Fruit fly (Drosophila melanogaster) whole organism, wandering third instar larva: ENCODE results near the gene Cpr23B.

Source experiments
- Abd-B ChIP-seq: fragments of >200 bp; optimal IDR thresholded peaks from 2 replicates; lab custom pipeline; 2017; ENCODE audit warnings: missing biosample characterization, missing genetic modification characterization
- CG32264 ChIP-seq: fragments of 200-800 bp; sonication (Bioruptor generic); optimal IDR thresholded peaks from 2 replicates; lab custom pipeline; 2016; ENCODE audit warnings: missing biosample characterization, missing genetic modification characterization
- Dfd ChIP-seq: fragments of >200 bp; optimal IDR thresholded peaks from 2 replicates; lab custom pipeline; 2017; ENCODE audit warnings: missing biosample characterization, missing genetic modification characterization
- Hr83 ChIP-seq: fragments of 200-300 bp; sonication (Bioruptor generic); optimal IDR thresholded peaks from 2 replicates; lab custom pipeline; 2016; ENCODE audit warnings: missing biosample characterization, mild to moderate bottlenecking, missing genetic modification characterization, moderate library complexity; ENCODE audit not compliant: poor library complexity, severe bottlenecking
- Jra ChIP-seq: sonication (Bioruptor generic); optimal IDR thresholded peaks from 2 replicates; lab custom pipeline; 2016; ENCODE audit warnings: missing biosample characterization, missing genetic modification characterization
- OdsH ChIP-seq: fragments of 200-800 bp; sonication (Bioruptor generic); optimal IDR thresholded peaks from 2 replicates; lab custom pipeline; 2016; ENCODE audit warnings: missing biosample characterization, mild to moderate bottlenecking, missing genetic modification characterization
- foxo ChIP-seq, 2 experiments: fragments of 200-800 bp; sonication (Bioruptor generic); optimal IDR thresholded peaks; 2 replicates in 1 of 2; 3 replicates in 1 of 2; lab custom pipeline; 2016 to 2017; ENCODE audit warnings: missing biosample characterization in 2 of 2, missing genetic modification characterization in 2 of 2
- h ChIP-seq: fragments of 200-800 bp; sonication (Bioruptor generic); optimal IDR thresholded peaks from 3 replicates; lab custom pipeline; 2016; ENCODE audit warnings: missing biosample characterization, mild to moderate bottlenecking, missing genetic modification characterization
- lola ChIP-seq: fragments of >200 bp; optimal IDR thresholded peaks from 2 replicates; lab custom pipeline; 2017; ENCODE audit warnings: missing biosample characterization, missing genetic modification characterization
- pan ChIP-seq: fragments of >200 bp; optimal IDR thresholded peaks from 2 replicates; lab custom pipeline; 2017
- woc ChIP-seq: sonication (Bioruptor generic); optimal IDR thresholded peaks from 2 replicates; lab custom pipeline; 2016; ENCODE audit warnings: missing biosample characterization, mild to moderate bottlenecking, missing genetic modification characterization

DNA sequence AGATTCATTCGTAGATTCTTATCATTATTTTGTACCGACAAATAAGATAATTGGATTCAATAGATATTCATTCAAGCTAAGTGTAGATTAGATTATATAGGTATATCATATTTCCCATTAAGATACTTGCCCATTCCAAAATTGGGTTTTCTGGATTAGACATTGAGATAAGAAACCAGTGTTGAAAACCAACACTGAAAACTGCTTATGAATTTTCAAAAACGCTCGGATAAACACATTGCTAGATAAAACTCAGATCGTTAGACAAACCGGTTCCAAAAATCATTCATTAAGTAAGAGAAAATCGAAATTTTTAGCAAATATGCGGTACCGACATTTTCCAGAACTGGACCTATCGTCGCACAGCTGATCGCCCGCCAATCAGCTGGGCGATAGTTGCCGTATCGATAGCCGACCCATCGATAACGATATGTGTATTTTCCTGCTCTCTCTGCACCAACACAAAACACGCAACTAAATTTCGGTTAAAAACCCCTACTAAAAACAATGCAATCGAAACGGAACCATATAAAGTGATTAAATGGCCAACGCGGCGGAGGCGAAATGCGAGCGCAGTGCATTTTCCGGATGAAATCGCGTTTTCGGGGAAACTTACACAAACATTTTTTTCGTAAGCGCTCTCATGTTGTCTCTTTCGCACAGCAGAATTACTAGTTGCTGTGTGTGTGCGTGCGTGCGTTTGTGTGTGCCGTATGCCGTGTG, 47.5 kb downstream of the Cpr23B start, which contains the start of the genes NTPase and lilli:
- TF ChIP-seq OdsH (GFP tag; lab: Kevin White, UChicago): peak; percentile 66
- no peak for TF ChIP-seq pan
- TF ChIP-seq Abd-B: peak; percentile 45
- TF ChIP-seq Hr83: peak; percentile 75
- TF ChIP-seq CG32264: peak; percentile 7
- peak; percentile 16 for TF ChIP-seq lola (GFP tag; lab: Kevin White, UChicago)
- TF ChIP-seq woc (GFP tag; lab: Kevin White, UChicago): peak; percentile 37
- no peak for TF ChIP-seq Dfd
- TF ChIP-seq Jra: peak; percentile 58
- peak; percentile 80 for TF ChIP-seq h (GFP tag; lab: Kevin White, UChicago)
- peak; percentile 46 to 75 for TF ChIP-seq foxo (GFP tag; optimal IDR thresholded peaks at IDR 0.05; lab: Kevin White, UChicago)
